Fruit fly (Drosophila melanogaster) whole organism, pupa: ENCODE results near the gene Prm.

Source experiments
- CG17806 ChIP-seq: fragments of 200-800 bp; sonication (Bioruptor generic); optimal IDR thresholded peaks from 2 replicates; lab custom pipeline; 2018; ENCODE audit warnings: missing biosample characterization, mild to moderate bottlenecking, missing genetic modification characterization, moderate library complexity
- CG34367 ChIP-seq: fragments of 200-800 bp; sonication (Bioruptor generic); optimal IDR thresholded peaks from 2 replicates; lab custom pipeline; 2018; ENCODE audit warnings: missing biosample characterization, mild to moderate bottlenecking, missing genetic modification characterization
- D1 ChIP-seq: fragments of 200-800 bp; sonication (Bioruptor generic); optimal IDR thresholded peaks from 2 replicates; lab custom pipeline; 2018; ENCODE audit warnings: missing biosample characterization, mild to moderate bottlenecking, missing genetic modification characterization, moderate library complexity
- EcR ChIP-seq: fragments of 200-800 bp; sonication (Bioruptor generic); optimal IDR thresholded peaks from 3 replicates; lab custom pipeline; 2019; ENCODE audit warnings: missing biosample characterization, missing genetic modification characterization, mild to moderate bottlenecking, moderate library complexity, missing genetic modification reagents

- TF ChIP-seq EcR (GFP tag; lab: Kevin White, UChicago) (no peak), CG34367 (tag; lab: Kevin White, UChicago) (no peak), D1 (tag; lab: Kevin White, UChicago) (no peak), CG17806 (no peak)
Observed at dm6 chr3L:8751262-8751661, 6.2 kb upstream of the Prm start.
